Fruit fly (Drosophila melanogaster): ENCODE measurements around the gene RhoGDI.

DNA sequence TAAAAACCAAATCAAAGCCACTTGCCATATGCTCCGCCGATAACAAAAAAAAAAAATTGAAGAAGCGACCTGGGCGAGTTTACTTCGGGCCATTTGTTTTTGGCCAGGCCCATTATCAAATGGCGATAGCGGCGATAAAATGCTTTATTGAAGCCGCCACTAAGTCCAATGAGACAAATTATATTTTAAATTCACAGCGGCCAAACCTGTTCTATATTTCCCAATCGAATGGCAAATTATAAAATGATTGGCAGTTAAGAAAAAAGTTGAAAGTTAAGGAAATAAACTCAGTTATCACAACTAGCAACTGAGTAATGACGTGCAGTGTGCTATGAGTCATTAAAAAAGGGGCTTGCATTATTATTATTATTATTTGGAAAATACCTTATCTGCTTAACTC, 12.6 kb downstream of the RhoGDI start:
- TF ChIP-seq psq (optimal IDR thresholded peaks at IDR 0.05) (no peak), Sin3A (optimal IDR thresholded peaks at IDR 0.05) (no peak)

Data from Kc167 (cell line).